Fruit fly (Drosophila melanogaster): ENCODE results near the gene Smg6.

Smg6 gene

dm6 chr3R:25024895-25025557 is 8.2 kb downstream of the Smg6 start, which contains the start of the genes EMC6 and Hr96 (continued):
- TF ChIP-seq slbo (GFP tag; IDR thresholded peaks at IDR 0.05) (peak; percentile 97), CG9727 (GFP tag; optimal IDR thresholded peaks at IDR 0.05) (peak; percentile 93), gt (GFP tag; IDR thresholded peaks at IDR 0.05) (peak; percentile 62; the same call in 1 of the 2 replicates), exex (tag; optimal IDR thresholded peaks at IDR 0.05) (peak; percentile 85), CG3065 (GFP tag; optimal IDR thresholded peaks at IDR 0.05) (peak; percentile 87), CG15601 (tag; optimal IDR thresholded peaks at IDR 0.05) (peak; percentile 84), Taf1 (GFP tag; IDR thresholded peaks at IDR 0.05) (peak; percentile 89), nerfin-2 (GFP tag; IDR thresholded peaks at IDR 0.05; ENCODE audit: partially characterized antibody) (peak; percentile 74; the same call in 1 of the 2 replicates), CG10959 (GFP tag; IDR thresholded peaks at IDR 0.05) (peak; percentile 87), CG6765 (GFP tag; optimal IDR thresholded peaks at IDR 0.05) (peak; percentile 73), CG6689 (GFP tag; IDR thresholded peaks at IDR 0.05) (peak; percentile 91), CG7556 (GFP tag; optimal IDR thresholded peaks at IDR 0.05) (peak; percentile 91), Lhr (GFP tag; optimal IDR thresholded peaks at IDR 0.05) (peak; percentile 78), zen (tag; optimal IDR thresholded peaks at IDR 0.05) (peak; percentile 94), CG12236 (GFP tag; optimal IDR thresholded peaks at IDR 0.05) (peak; percentile 70), CG1603 (tag; optimal IDR thresholded peaks at IDR 0.05) (peak; percentile 97), pzg (GFP tag; optimal IDR thresholded peaks at IDR 0.05) (peak; percentile 88), chm (GFP tag; IDR thresholded peaks at IDR 0.05) (peak; percentile 95), CG17385 (GFP tag; optimal IDR thresholded peaks at IDR 0.05) (peak; percentile 87), en (GFP tag; optimal IDR thresholded peaks at IDR 0.05) (peak; percentile 80), nau (GFP tag; optimal IDR thresholded peaks at IDR 0.05) (no peak), CG8290 (GFP tag; optimal IDR thresholded peaks at IDR 0.05) (no peak), CG8290 (tag; optimal IDR thresholded peaks at IDR 0.05) (peak in 1 of 2 experiments; percentile 98), CkIIα-i1 (GFP tag; IDR thresholded peaks at IDR 0.05) (peak; percentile 45; the same call in 1 of the 2 replicates), CG11085 (GFP tag; IDR thresholded peaks at IDR 0.05) (peak; percentile 90), Doc3 (GFP tag; IDR thresholded peaks at IDR 0.05; ENCODE audit: partially characterized antibody) (peak; percentile 55; the same call in 1 of the 3 replicates), CG17912 (GFP tag; optimal IDR thresholded peaks at IDR 0.05) (peak; percentile 88), Ada2b (GFP tag; IDR thresholded peaks at IDR 0.05) (peak; percentile 90), Ptx1 (GFP tag; IDR thresholded peaks at IDR 0.05) (peak; percentile 95), CG12299 (tag; optimal IDR thresholded peaks at IDR 0.05) (peak; percentile 90), fu2 (GFP tag; optimal IDR thresholded peaks at IDR 0.05) (peak; percentile 83), Hr3 (GFP tag; optimal IDR thresholded peaks at IDR 0.05) (peak; percentile 93), eve (GFP tag; optimal IDR thresholded peaks at IDR 0.05) (no peak), CG10147 (GFP tag; optimal IDR thresholded peaks at IDR 0.05) (peak; percentile 90), CG12071 (GFP tag; optimal IDR thresholded peaks at IDR 0.05) (peak; percentile 88), Eip74EF (GFP tag; optimal IDR thresholded peaks at IDR 0.05) (no peak), cwo (GFP tag; optimal IDR thresholded peaks at IDR 0.05) (peak; percentile 82), Dip2 (GFP tag; IDR thresholded peaks at IDR 0.05) (no peak), CG11696 (GFP tag; IDR thresholded peaks at IDR 0.05) (peak; percentile 81), sim (GFP tag; IDR thresholded peaks at IDR 0.05) (peak; percentile 80), HmgZ (tag; optimal IDR thresholded peaks at IDR 0.05) (peak; percentile 98), CG18011 (GFP tag; optimal IDR thresholded peaks at IDR 0.05) (peak; percentile 83), CG7745 (tag; optimal IDR thresholded peaks at IDR 0.05) (no peak), shn (GFP tag; optimal IDR thresholded peaks at IDR 0.05) (peak; percentile 86), dm (GFP tag; optimal IDR thresholded peaks at IDR 0.05) (peak; percentile 84), CG14710 (tag; optimal IDR thresholded peaks at IDR 0.05) (peak; percentile 94), zfh1 (GFP tag; IDR thresholded peaks at IDR 0.05) (peak; percentile 96), CG11093 (GFP tag; IDR thresholded peaks at IDR 0.05) (peak; percentile 75; the same call in 2 of the 3 replicates), lbe (GFP tag; optimal IDR thresholded peaks at IDR 0.05) (peak; percentile 92)

Data from whole organism, embryonic.